Worm (Caenorhabditis elegans): ENCODE data around the gene nac-1.

nac-1 gene

DNA sequence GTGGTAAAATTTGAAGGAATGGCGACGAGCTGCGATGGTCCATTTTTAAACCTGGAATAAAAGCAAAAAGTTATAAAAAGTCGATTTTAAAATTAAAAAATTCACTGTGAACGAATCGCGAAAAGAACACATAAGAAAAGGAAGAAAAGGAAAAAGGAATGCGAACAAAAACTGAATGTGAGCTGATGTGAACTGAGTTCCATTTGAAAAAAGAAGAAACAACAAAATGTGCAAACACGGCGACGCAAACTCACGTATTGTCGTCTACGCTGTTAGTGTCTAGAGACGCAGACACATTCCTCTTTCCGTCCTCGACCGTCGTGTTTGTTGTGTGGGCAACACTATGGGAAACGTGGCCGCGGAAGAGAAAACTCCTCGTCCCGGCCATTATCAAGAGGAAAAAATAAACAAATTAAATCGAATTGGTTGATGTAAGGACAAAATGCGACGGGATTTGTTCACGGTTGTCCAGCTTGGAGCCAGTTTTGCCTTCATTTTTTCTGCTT is 41.2 kb upstream of the nac-1 start, which contains the start of the genes C27C12.1 and C27C12.4:
Gene C27C12.1 (minus strand): TSS at position 51 of the 506 bp plus-strand sequence.
Gene C27C12.4 (plus strand): TSS at position 375 of the 506 bp plus-strand sequence.
- TF ChIP-seq R02D3.7 (tag; optimal IDR thresholded peaks at IDR 0.05): peak; percentile 11
- peak; percentile 64 to 89 for TF ChIP-seq lsy-2 (tag; optimal IDR thresholded peaks at IDR 0.05)
- peak; percentile 73 for TF ChIP-seq ceh-16 (tag; optimal IDR thresholded peaks at IDR 0.05)
- TF ChIP-seq fos-1 (tag; optimal IDR thresholded peaks at IDR 0.05): peak; percentile 74
- TF ChIP-seq nhr-25 (tag; optimal IDR thresholded peaks at IDR 0.05): no peak
- TF ChIP-seq ZK546.5 (tag; optimal IDR thresholded peaks at IDR 0.05): no peak
- TF ChIP-seq ztf-1 (GFP tag; conservative IDR thresholded peaks at IDR 0.05): no peak
- no peak for TF ChIP-seq nhr-237 (tag; optimal IDR thresholded peaks at IDR 0.05)
- TF ChIP-seq mbf-1 (tag; optimal IDR thresholded peaks at IDR 0.05): no peak
- TF ChIP-seq unc-55 (GFP tag; optimal IDR thresholded peaks at IDR 0.05): peak; percentile 96
- TF ChIP-seq snpc-4 (tag; optimal IDR thresholded peaks at IDR 0.05): peak; percentile 70
- peak; percentile 91 for TF ChIP-seq C34F6.9 (tag; optimal IDR thresholded peaks at IDR 0.05)
- TF ChIP-seq gmeb-1 (tag; optimal IDR thresholded peaks at IDR 0.05): peak; percentile 83
- TF ChIP-seq nhr-12 (tag; optimal IDR thresholded peaks at IDR 0.05): no peak
- peak; percentile 87 for TF ChIP-seq sma-3 (GFP tag; optimal IDR thresholded peaks at IDR 0.05)
- peak; percentile 85 for TF ChIP-seq nhr-21 (tag; optimal IDR thresholded peaks at IDR 0.05)
- TF ChIP-seq zag-1 (tag; optimal IDR thresholded peaks at IDR 0.05): peak; percentile 81
- TF ChIP-seq crh-2 (tag; optimal IDR thresholded peaks at IDR 0.05): peak; percentile 92
- peak; percentile 79 for TF ChIP-seq egl-27 (tag; optimal IDR thresholded peaks at IDR 0.05)
- TF ChIP-seq alr-1 (tag; optimal IDR thresholded peaks at IDR 0.05): no peak
- TF ChIP-seq aly-2 (tag; optimal IDR thresholded peaks at IDR 0.05): no peak
- TF ChIP-seq dmd-4 (tag; optimal IDR thresholded peaks at IDR 0.05): no peak
- no peak for TF ChIP-seq nhr-10 (tag; optimal IDR thresholded peaks at IDR 0.05)
- no peak for TF ChIP-seq nhr-11 (tag; optimal IDR thresholded peaks at IDR 0.05)
- peak; percentile 93 for TF ChIP-seq nhr-129 (tag; optimal IDR thresholded peaks at IDR 0.05)
- peak; percentile 91 for TF ChIP-seq skn-1 (tag; optimal IDR thresholded peaks at IDR 0.05)
- TF ChIP-seq blmp-1 (tag; optimal IDR thresholded peaks at IDR 0.05; ENCODE audit: insufficient read depth): peak; percentile 69
- no peak for TF ChIP-seq unc-62 (GFP tag; optimal IDR thresholded peaks at IDR 0.05)
- TF ChIP-seq F13H6.1 (tag; optimal IDR thresholded peaks at IDR 0.05): peak; percentile 92
- TF ChIP-seq nhr-77 (tag; optimal IDR thresholded peaks at IDR 0.05): peak; percentile 43
- peak; percentile 83 for TF ChIP-seq sem-4 (tag; optimal IDR thresholded peaks at IDR 0.05)
- peak; percentile 70 for TF ChIP-seq nhr-6 (tag; optimal IDR thresholded peaks at IDR 0.05)
- no peak for TF ChIP-seq ztf-11 (tag; optimal IDR thresholded peaks at IDR 0.05)
- no peak for TF ChIP-seq elt-3 (tag; optimal IDR thresholded peaks at IDR 0.05)
- peak; percentile 36 for TF ChIP-seq ceh-82 (tag; optimal IDR thresholded peaks at IDR 0.05)
- no peak for TF ChIP-seq lin-39 (tag; optimal IDR thresholded peaks at IDR 0.05)
- no peak for TF ChIP-seq peb-1 (tag; optimal IDR thresholded peaks at IDR 0.05)
- peak; percentile 19 to 61 for TF ChIP-seq mdl-1 (tag; optimal IDR thresholded peaks at IDR 0.05)
- peak; percentile 82 for TF ChIP-seq mab-5 (tag; optimal IDR thresholded peaks at IDR 0.05)
- no peak for TF ChIP-seq unc-39 (tag; optimal IDR thresholded peaks at IDR 0.05)
- peak; percentile 44 for TF ChIP-seq Y55F3AM.14 (GFP tag; optimal IDR thresholded peaks at IDR 0.05)
- peak; percentile 89 for TF ChIP-seq lin-13 (GFP tag; optimal IDR thresholded peaks at IDR 0.05)
- TF ChIP-seq ztf-4 (tag; optimal IDR thresholded peaks at IDR 0.05): peak; percentile 89
- no peak for TF ChIP-seq nhr-23 (tag; optimal IDR thresholded peaks at IDR 0.05)
- peak; percentile 90 for TF ChIP-seq sma-9 (GFP tag; optimal IDR thresholded peaks at IDR 0.05)
- TF ChIP-seq sma-9 (tag; optimal IDR thresholded peaks at IDR 0.05): no peak
- TF ChIP-seq elt-1 (tag; optimal IDR thresholded peaks at IDR 0.05): no peak
- peak; percentile 89 for TF ChIP-seq lin-11 (tag; optimal IDR thresholded peaks at IDR 0.05)
- TF ChIP-seq ama-1 (optimal IDR thresholded peaks at IDR 0.05): no peak

All from whole organism, L2 larva.